Worm (Caenorhabditis elegans) whole organism, early embryonic: ENCODE measurements around the gene sto-5.

Experiments
- F13C5.2 ChIP-seq: sonication (generic microtip); optimal IDR thresholded peaks from 2 replicates; lab custom pipeline; 2017; ENCODE audit warnings: mild to moderate bottlenecking, missing genetic modification characterization, inconsistent platforms, missing compliant biosample characterization
- aly-1 ChIP-seq: sonication (generic microtip); optimal IDR thresholded peaks from 2 replicates; lab custom pipeline; 2016; ENCODE audit warnings: missing genetic modification characterization, missing compliant biosample characterization
- ama-1 ChIP-seq: fragments of 150-350 bp; optimal IDR thresholded peaks from 2 replicates; lab custom pipeline; 2014
- ceh-13 ChIP-seq: fragments of 200-800 bp; sonication (Bioruptor generic); optimal IDR thresholded peaks from 2 replicates; lab custom pipeline; 2018; ENCODE audit warnings: mild to moderate bottlenecking, missing genetic modification characterization, missing compliant biosample characterization
- flt-1 ChIP-seq: fragments of 200-800 bp; sonication (Bioruptor generic); IDR thresholded peaks from 2 replicates; pipeline ENCODE4 v1.3.6; 2022; ENCODE audit warnings: missing genetic modification characterization, missing compliant biosample characterization
- hnd-1 ChIP-seq: sonication (generic microtip); optimal IDR thresholded peaks from 2 replicates; lab custom pipeline; 2016; ENCODE audit warnings: missing genetic modification characterization, missing compliant biosample characterization
- tra-4 ChIP-seq: sonication (generic microtip); optimal IDR thresholded peaks from 2 replicates; lab custom pipeline; 2017; ENCODE audit warnings: missing genetic modification characterization, missing compliant biosample characterization

- TF ChIP-seq ama-1 (lab: Kevin White, UChicago) (no peak), tra-4 (no peak), ceh-13 (GFP tag; lab: Kevin White, UChicago) (no peak), flt-1 (GFP tag; lab: Robert Waterston, UW) (no peak), F13C5.2 (no peak), aly-1 (tag; lab: Kevin White, UChicago) (no peak), hnd-1 (tag; lab: Kevin White, UChicago) (no peak)
These were observed 39.2 kb downstream of the sto-5 start, which contains the start of gene T01C8.2 for ce11 chrX:16786021-16786488.
